Fruit fly (Drosophila melanogaster): ENCODE data around the gene CG42675.

Gene CG42675

dm6 chr3R:5789025-5789953, 24.1 kb upstream of the CG42675 start, which contains the start of the genes Hat1 and Rpn5 (continued):
- TF ChIP-seq CG30403 (GFP tag; optimal IDR thresholded peaks at IDR 0.05) = peak; percentile 96
- TF ChIP-seq Jarid2 (GFP tag; optimal IDR thresholded peaks at IDR 0.05) = no peak
- peak; percentile 88 for TF ChIP-seq CG12942 (GFP tag; optimal IDR thresholded peaks at IDR 0.05)
- TF ChIP-seq org-1 (GFP tag; optimal IDR thresholded peaks at IDR 0.05) = peak; percentile 48
- TF ChIP-seq CHES-1-like (GFP tag; optimal IDR thresholded peaks at IDR 0.05) = peak; percentile 90
- TF ChIP-seq CG4730 (GFP tag; IDR thresholded peaks at IDR 0.05) = peak; percentile 4; the same call in 1 of the 2 replicates
- peak; percentile 35 for TF ChIP-seq MESR4 (GFP tag; optimal IDR thresholded peaks at IDR 0.05)
- peak; percentile 47 for TF ChIP-seq CG10366 (GFP tag; IDR thresholded peaks at IDR 0.05)
- TF ChIP-seq CG3407 (GFP tag; optimal IDR thresholded peaks at IDR 0.05) = peak; percentile 59
- TF ChIP-seq Dbx (GFP tag; IDR thresholded peaks at IDR 0.05) = peak; percentile 79; the same call in 2 of the 3 replicates
- TF ChIP-seq zen2 (GFP tag; IDR thresholded peaks at IDR 0.05; ENCODE audit: partially characterized antibody) = peak; percentile 66; the same call in 2 of the 3 replicates
- peak; percentile 90 for TF ChIP-seq ems (GFP tag; optimal IDR thresholded peaks at IDR 0.05)
- peak; percentile 73 for TF ChIP-seq CG8388 (GFP tag; optimal IDR thresholded peaks at IDR 0.05)
- TF ChIP-seq tna (GFP tag; IDR thresholded peaks at IDR 0.05; ENCODE audit: partially characterized antibody) = peak; percentile 17; the same call in 1 of the 2 replicates
- peak; percentile 56 for TF ChIP-seq Ada2b (GFP tag; IDR thresholded peaks at IDR 0.05)
- TF ChIP-seq MBD-R2 (GFP tag; IDR thresholded peaks at IDR 0.05) = peak; percentile 85
- TF ChIP-seq Dip2 (GFP tag; IDR thresholded peaks at IDR 0.05) = no peak
- peak; percentile 67 for TF ChIP-seq emc (GFP tag; optimal IDR thresholded peaks at IDR 0.05)
- TF ChIP-seq CG17912 (GFP tag; optimal IDR thresholded peaks at IDR 0.05) = no peak
- peak; percentile 83 for TF ChIP-seq Bdp1 (GFP tag; optimal IDR thresholded peaks at IDR 0.05)
- no peak for TF ChIP-seq sc (optimal IDR thresholded peaks at IDR 0.05)
- TF ChIP-seq sc (GFP tag; optimal IDR thresholded peaks at IDR 0.05) = peak; percentile 63
- TF ChIP-seq CG7745 (tag; optimal IDR thresholded peaks at IDR 0.05) = no peak
- peak; percentile 53; the same call in 1 of the 3 replicates for TF ChIP-seq CG11560 (tag; IDR thresholded peaks at IDR 0.05)
- TF ChIP-seq Dll (GFP tag; IDR thresholded peaks at IDR 0.05; ENCODE audit: partially characterized antibody) = peak; percentile 87
- TF ChIP-seq CG10431 (GFP tag; optimal IDR thresholded peaks at IDR 0.05) = peak; percentile 48
- no peak for TF ChIP-seq so (GFP tag; IDR thresholded peaks at IDR 0.05)
- peak; percentile 75 for TF ChIP-seq CG10543 (GFP tag; optimal IDR thresholded peaks at IDR 0.05)
- no peak; the same call in 1 of the 2 replicates for TF ChIP-seq Rx (GFP tag; IDR thresholded peaks at IDR 0.05)
- peak; percentile 66 for TF ChIP-seq PHDP (tag; optimal IDR thresholded peaks at IDR 0.05)
- TF ChIP-seq pho (GFP tag; optimal IDR thresholded peaks at IDR 0.05) = peak; percentile 95
- TF ChIP-seq crc (GFP tag; optimal IDR thresholded peaks at IDR 0.05) = peak; percentile 80
- peak; percentile 69 for TF ChIP-seq en (GFP tag; optimal IDR thresholded peaks at IDR 0.05)
- peak; percentile 88 for TF ChIP-seq tin (GFP tag; optimal IDR thresholded peaks at IDR 0.05)
- no peak for TF ChIP-seq peb (GFP tag; IDR thresholded peaks at IDR 0.05)
- peak; percentile 92 for TF ChIP-seq lilli (GFP tag; optimal IDR thresholded peaks at IDR 0.05)
- TF ChIP-seq CG18619 (GFP tag; optimal IDR thresholded peaks at IDR 0.05) = peak; percentile 81
- TF ChIP-seq exex (tag; optimal IDR thresholded peaks at IDR 0.05) = peak; percentile 32
- TF ChIP-seq sob (GFP tag; IDR thresholded peaks at IDR 0.05) = peak; percentile 74
- peak; percentile 78 for TF ChIP-seq CG10654 (GFP tag; optimal IDR thresholded peaks at IDR 0.05)
- TF ChIP-seq HLH54F (GFP tag; optimal IDR thresholded peaks at IDR 0.05) = peak; percentile 94
- TF ChIP-seq NC2α (GFP tag; optimal IDR thresholded peaks at IDR 0.05) = peak; percentile 77
- peak; percentile 24 for TF ChIP-seq Spps (tag; optimal IDR thresholded peaks at IDR 0.05)
- TF ChIP-seq CG2129 (GFP tag; IDR thresholded peaks at IDR 0.05; ENCODE audit: partially characterized antibody) = peak; percentile 52
- peak; percentile 57 for TF ChIP-seq CG10274 (GFP tag; optimal IDR thresholded peaks at IDR 0.05)
- TF ChIP-seq ATbp (GFP tag; optimal IDR thresholded peaks at IDR 0.05) = peak; percentile 48
- TF ChIP-seq eyg (GFP tag; optimal IDR thresholded peaks at IDR 0.05) = peak; percentile 72
- peak; percentile 91 for TF ChIP-seq chn (GFP tag; optimal IDR thresholded peaks at IDR 0.05)
- peak; percentile 89 for TF ChIP-seq CG14710 (tag; optimal IDR thresholded peaks at IDR 0.05)
